Worm (Caenorhabditis elegans): ENCODE data around the gene vha-6.

The vha-6 gene

DNA sequence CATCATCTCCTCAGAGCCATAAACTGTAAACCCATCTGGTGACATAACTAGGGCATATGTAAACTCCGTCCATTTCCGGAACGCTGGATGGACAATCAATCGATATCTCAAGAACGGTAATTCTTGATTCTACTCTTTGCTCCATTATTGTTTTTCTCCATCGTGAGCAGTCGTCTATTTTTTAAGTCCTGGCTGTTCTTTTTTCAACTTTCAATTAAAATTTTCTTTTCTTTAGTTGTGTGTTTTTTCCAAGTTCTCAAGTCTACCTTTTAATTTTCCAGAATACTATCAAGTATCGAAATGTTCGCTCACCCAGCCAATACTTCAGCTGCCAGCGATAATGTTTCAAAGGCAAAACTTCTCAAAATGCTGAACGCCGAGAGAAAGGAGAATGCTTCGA is 4.3 kb downstream of the vha-6 start, which contains the start of gene C05D12.5:
Gene C05D12.5 (plus strand): TSS at position 301 of the 400 bp plus-strand sequence.
- no peak for TF ChIP-seq skn-1 (tag; optimal IDR thresholded peaks at IDR 0.05)
- no peak for TF ChIP-seq ztf-4 (tag; optimal IDR thresholded peaks at IDR 0.05)
- no peak for TF ChIP-seq sox-4 (tag; optimal IDR thresholded peaks at IDR 0.05)
- TF ChIP-seq nhr-20 (tag; optimal IDR thresholded peaks at IDR 0.05), result no peak
- TF ChIP-seq unc-86 (tag; optimal IDR thresholded peaks at IDR 0.05), result no peak
- TF ChIP-seq jun-1 (tag; optimal IDR thresholded peaks at IDR 0.05), result no peak
- no peak for TF ChIP-seq nhr-76 (tag; optimal IDR thresholded peaks at IDR 0.05)
- no peak for TF ChIP-seq nhr-77 (tag; optimal IDR thresholded peaks at IDR 0.05)
- no peak for TF ChIP-seq tlp-1 (tag; optimal IDR thresholded peaks at IDR 0.05)
- TF ChIP-seq ces-1 (GFP tag; optimal IDR thresholded peaks at IDR 0.05), result no peak
- TF ChIP-seq mef-2 (tag; optimal IDR thresholded peaks at IDR 0.05), result no peak
- no peak for TF ChIP-seq nhr-90 (tag; optimal IDR thresholded peaks at IDR 0.05; ENCODE audit: poor library complexity)
- TF ChIP-seq fkh-10 (GFP tag; optimal IDR thresholded peaks at IDR 0.05), result no peak
- TF ChIP-seq aly-2 (tag; optimal IDR thresholded peaks at IDR 0.05), result no peak
- TF ChIP-seq alr-1 (tag; optimal IDR thresholded peaks at IDR 0.05; ENCODE audit: borderline replicate concordance), result no peak
- TF ChIP-seq sptf-1 (tag; optimal IDR thresholded peaks at IDR 0.05), result no peak
- no peak for TF ChIP-seq aha-1 (tag; optimal IDR thresholded peaks at IDR 0.05)

DNA sequence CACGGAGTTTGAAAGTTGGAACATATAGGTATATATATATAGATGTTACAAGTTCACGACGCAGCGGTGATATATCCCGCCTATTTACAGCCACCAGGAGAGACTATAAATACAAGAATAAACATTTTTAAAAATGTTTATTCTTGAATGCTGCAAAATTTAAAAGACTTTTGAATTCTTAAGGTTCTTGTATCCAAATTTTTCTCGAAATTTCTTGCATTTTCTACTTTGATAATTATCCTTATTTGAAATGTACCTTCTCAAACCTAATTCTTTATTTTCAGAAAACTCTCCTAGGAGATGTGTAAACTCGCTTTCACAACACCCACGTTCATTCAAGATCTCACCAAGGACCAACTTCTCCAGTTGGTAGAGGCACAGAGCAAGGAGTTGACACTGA is 6.7 kb downstream of the vha-6 start, which contains the start of gene C05D12.4:
Gene C05D12.4 (plus strand): TSS at position 301 of the 400 bp plus-strand sequence.
- TF ChIP-seq F16B12.6 (tag; optimal IDR thresholded peaks at IDR 0.05) (no peak), lin-13 (GFP tag; optimal IDR thresholded peaks at IDR 0.05) (no peak), pax-3 (tag; optimal IDR thresholded peaks at IDR 0.05) (no peak), sup-37 (GFP tag; optimal IDR thresholded peaks at IDR 0.05) (no peak), hpl-2 (GFP tag; optimal IDR thresholded peaks at IDR 0.05) (no peak), xbp-1 (tag; optimal IDR thresholded peaks at IDR 0.05) (no peak), ceh-8 (GFP tag; optimal IDR thresholded peaks at IDR 0.05) (no peak), unc-62 (GFP tag; optimal IDR thresholded peaks at IDR 0.05) (no peak), mep-1 (tag; optimal IDR thresholded peaks at IDR 0.05) (no peak), mab-9 (GFP tag; IDR thresholded peaks at IDR 0.05) (no peak), nhr-20 (tag; optimal IDR thresholded peaks at IDR 0.05) (no peak)

DNA sequence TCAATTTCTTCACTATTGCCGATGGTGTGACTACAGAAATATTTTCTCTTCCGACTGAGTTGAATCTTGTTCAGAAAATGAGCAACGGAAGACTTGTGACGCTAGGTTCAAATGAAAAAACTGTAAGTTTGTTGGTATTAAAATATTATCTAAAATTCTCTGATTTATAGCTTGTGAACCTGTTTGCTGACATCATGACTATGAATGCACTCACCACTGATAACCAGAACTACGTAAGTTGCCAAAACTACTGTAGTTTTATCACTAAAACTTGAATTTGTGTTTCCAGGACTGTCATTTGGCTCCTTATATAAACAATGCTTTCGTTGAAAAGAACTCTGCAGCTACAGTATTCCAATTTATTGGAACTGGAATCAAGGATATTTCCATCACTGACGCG is 9.7 kb downstream of the vha-6 start:
- TF ChIP-seq elt-2 (tag; optimal IDR thresholded peaks at IDR 0.05) (peak; percentile 10), jun-1 (tag; optimal IDR thresholded peaks at IDR 0.05) (no peak)

DNA sequence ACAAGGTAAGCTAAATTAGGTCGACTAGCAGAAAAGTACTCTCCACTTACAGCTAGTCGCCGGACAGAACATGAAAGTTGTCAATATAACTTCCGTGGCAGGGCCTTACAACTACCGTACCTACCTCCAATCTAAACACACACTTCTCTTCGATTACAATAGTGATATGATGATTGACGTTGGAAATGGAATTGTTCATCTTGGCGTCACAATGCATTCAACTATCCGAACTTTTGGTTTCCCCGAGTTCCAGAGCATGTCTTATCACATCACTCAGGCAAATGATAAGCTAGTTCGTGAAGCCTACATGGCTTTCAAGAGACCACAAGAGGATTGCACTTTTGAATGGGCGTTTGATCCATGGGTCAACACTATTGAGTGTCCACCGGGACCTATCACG is 10.9 kb downstream of the vha-6 start:
- no peak for TF ChIP-seq fos-1 (tag; optimal IDR thresholded peaks at IDR 0.05)
- TF ChIP-seq F16B12.6 (tag; optimal IDR thresholded peaks at IDR 0.05), result no peak
- no peak for TF ChIP-seq isw-1 (GFP tag; IDR thresholded peaks at IDR 0.05)
- no peak for TF ChIP-seq skn-1 (tag; optimal IDR thresholded peaks at IDR 0.05)
- no peak for TF ChIP-seq pqm-1 (tag; optimal IDR thresholded peaks at IDR 0.05)

DNA sequence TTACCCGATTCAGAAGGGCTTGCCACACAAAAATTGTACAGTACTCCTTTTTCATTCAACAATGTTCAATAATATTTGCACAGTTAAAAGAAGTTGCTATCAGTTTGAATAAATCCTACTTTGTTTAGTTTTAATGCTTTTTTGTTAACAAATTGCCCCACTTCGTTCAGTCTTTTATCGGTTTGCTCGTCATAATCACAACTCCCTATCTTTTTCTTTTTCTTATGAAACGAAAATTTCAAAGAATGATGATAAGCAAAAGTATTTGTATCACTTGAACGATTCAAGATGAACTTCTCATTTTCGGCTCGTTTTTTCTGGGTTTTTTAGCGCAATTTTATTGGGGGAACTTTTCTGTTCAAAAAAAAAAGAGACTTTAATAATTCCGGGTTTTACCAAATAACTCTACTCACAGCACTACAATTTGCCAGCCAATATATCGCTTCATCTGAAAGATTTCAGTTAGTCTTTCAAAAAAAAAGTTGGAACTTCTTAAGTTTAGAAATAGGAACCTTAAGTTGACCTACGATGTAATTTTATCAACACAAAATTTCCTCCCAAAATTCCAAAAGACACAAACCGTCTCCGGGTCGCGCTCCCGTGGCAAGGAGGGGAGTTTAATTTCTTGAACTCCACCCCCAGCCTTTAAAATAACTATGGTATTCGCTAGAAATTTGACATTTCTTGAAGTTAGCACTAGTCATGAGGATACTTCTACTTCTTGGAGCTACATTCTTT is 13.5 kb downstream of the vha-6 start, which contains the start of gene C05D12.3:
Gene C05D12.3 (plus strand): TSS at position 688 of the 738 bp plus-strand sequence.
- no peak for TF ChIP-seq hlh-17 (GFP tag; optimal IDR thresholded peaks at IDR 0.05; ENCODE audit: borderline replicate concordance)
- no peak for TF ChIP-seq efl-1 (optimal IDR thresholded peaks at IDR 0.05)
- TF ChIP-seq efl-1 (GFP tag; optimal IDR thresholded peaks at IDR 0.05 in 1 of 2), result peak in 1 of 2 experiments; percentile 49
- TF ChIP-seq elt-2 (tag; optimal IDR thresholded peaks at IDR 0.05), result peak; percentile 22
- no peak for TF ChIP-seq C34B4.2 (tag; optimal IDR thresholded peaks at IDR 0.05)
- TF ChIP-seq alr-1 (tag; optimal IDR thresholded peaks at IDR 0.05; ENCODE audit: borderline replicate concordance), result no peak
